Fruit fly (Drosophila melanogaster) whole organism: ENCODE data around the gene SPARC.

Experiments
- Dll ChIP-seq: fragments of >200 bp; optimal IDR thresholded peaks from 2 replicates; lab custom pipeline; 2017
- EcR ChIP-seq, 2 experiments: fragments of >200 bp; optimal IDR thresholded peaks; 2 replicates each; lab custom pipeline; 2017; ENCODE audit warnings: missing biosample characterization in 2 of 2, missing genetic modification characterization in 2 of 2, missing genetic modification reagents in 2 of 2
- pan ChIP-seq: fragments of >200 bp; optimal IDR thresholded peaks from 2 replicates; lab custom pipeline; 2017
- psq ChIP-seq: fragments of >200 bp; optimal IDR thresholded peaks from 2 replicates; lab custom pipeline; 2017

- TF ChIP-seq EcR (GFP tag; optimal IDR thresholded peaks at IDR 0.05; lab: Kevin White, UChicago) (no peak), Dll (lab: Kevin White, UChicago) (no peak), psq (lab: Kevin White, UChicago) (no peak), pan (lab: Kevin White, UChicago) (no peak)
Measured at dm6 chr3R:26897302-26897701, 25.5 kb upstream of the SPARC start.
